Fruit fly (Drosophila melanogaster): Measurements from ENCODE around the gene CG15545.

CG15545 gene

dm6 chr3R:30876136-30876683, 4.1 kb upstream of the CG15545 start, which contains the start of gene CG15546:
Gene CG15546 (minus strand): TSS chr3R:30876186.
- TF ChIP-seq Mrtf (GFP tag; IDR thresholded peaks at IDR 0.05) (0 out of 3 replicates have a peak, but pooled peaks have one; percentile 21), Rfx (GFP tag; IDR thresholded peaks at IDR 0.05) (peak; percentile 37; the same call in 1 of the 2 replicates), CG14014 (GFP tag; IDR thresholded peaks at IDR 0.05) (0 out of 2 replicates have a peak, but pooled peaks have one; percentile 23), CG9932 (GFP tag; IDR thresholded peaks at IDR 0.05) (peak; percentile 22; the same call in 1 of the 2 replicates), CG2120 (GFP tag; optimal IDR thresholded peaks at IDR 0.05) (peak; percentile 25), al (GFP tag; IDR thresholded peaks at IDR 0.05) (peak; percentile 50; the same call in 1 of the 2 replicates), grau (tag; optimal IDR thresholded peaks at IDR 0.05) (peak; percentile 14), sd (tag; optimal IDR thresholded peaks at IDR 0.05) (peak; percentile 3), Adf1 (GFP tag; IDR thresholded peaks at IDR 0.05) (peak; percentile 6; the same call in 1 of the 2 replicates), CG32532 (GFP tag; IDR thresholded peaks at IDR 0.05) (peak; percentile 32; the same call in 1 of the 2 replicates), Dbx (GFP tag; IDR thresholded peaks at IDR 0.05) (0 out of 3 replicates have a peak, but pooled peaks have one; percentile 15), scrt (GFP tag; optimal IDR thresholded peaks at IDR 0.05) (no peak), Med (GFP tag) (peak; percentile 41), CG3847 (GFP tag; IDR thresholded peaks at IDR 0.05) (0 out of 2 replicates have a peak, but pooled peaks have one; percentile 4), Ets65A (GFP tag) (peak; percentile 43), row (GFP tag; IDR thresholded peaks at IDR 0.05) (peak; percentile 41; the same call in 2 of the 3 replicates), CG1603 (tag; optimal IDR thresholded peaks at IDR 0.05) (no peak), Drgx (GFP tag; IDR thresholded peaks at IDR 0.05) (peak; percentile 84), dysf (GFP tag; IDR thresholded peaks at IDR 0.05) (peak; percentile 48; the same call in 2 of the 3 replicates), Ptx1 (GFP tag; IDR thresholded peaks at IDR 0.05) (peak; percentile 55), CG7987 (GFP tag; optimal IDR thresholded peaks at IDR 0.05) (no peak), CG12236 (GFP tag; optimal IDR thresholded peaks at IDR 0.05) (no peak), trem (tag; optimal IDR thresholded peaks at IDR 0.05) (no peak), sens (GFP tag) (peak; percentile 0)

- TF ChIP-seq gem (tag; optimal IDR thresholded peaks at IDR 0.05): peak; percentile 30
- peak in 1 of 2 experiments; percentile 1 for TF ChIP-seq dpn (GFP tag; optimal IDR thresholded peaks at IDR 0.05)
- TF ChIP-seq sisA (GFP tag; IDR thresholded peaks at IDR 0.05): 0 out of 2 replicates have a peak, but pooled peaks have one; percentile 23
- TF ChIP-seq sens (GFP tag): peak; percentile 74
- no peak for TF ChIP-seq MESR4 (GFP tag; optimal IDR thresholded peaks at IDR 0.05)
- TF ChIP-seq CG2202 (tag; optimal IDR thresholded peaks at IDR 0.05): no peak
- TF ChIP-seq CG12769 (tag; optimal IDR thresholded peaks at IDR 0.05): peak; percentile 4
- TF ChIP-seq Meics (GFP tag; optimal IDR thresholded peaks at IDR 0.05): no peak
- TF ChIP-seq CG11504 (tag; optimal IDR thresholded peaks at IDR 0.05): peak; percentile 40
- TF ChIP-seq CG16863 (GFP tag; optimal IDR thresholded peaks at IDR 0.05): no peak
- TF ChIP-seq CG17328 (GFP tag; IDR thresholded peaks at IDR 0.05): 0 out of 2 replicates have a peak, but pooled peaks have one; percentile 14
- TF ChIP-seq CG13424 (tag; optimal IDR thresholded peaks at IDR 0.05): peak; percentile 1
- TF ChIP-seq ro (GFP tag; IDR thresholded peaks at IDR 0.05): no peak
- peak; percentile 19 for TF ChIP-seq phol (tag; optimal IDR thresholded peaks at IDR 0.05)
- TF ChIP-seq dan (GFP tag; IDR thresholded peaks at IDR 0.05): no peak
- peak; percentile 63; the same call in 2 of the 3 replicates for TF ChIP-seq ci (GFP tag; IDR thresholded peaks at IDR 0.05)
- peak; percentile 32; the same call in 2 of the 3 replicates for TF ChIP-seq row (GFP tag; IDR thresholded peaks at IDR 0.05)
- TF ChIP-seq en (GFP tag; optimal IDR thresholded peaks at IDR 0.05): no peak
- peak; percentile 38 for TF ChIP-seq CG7839 (tag; optimal IDR thresholded peaks at IDR 0.05)
- no peak for TF ChIP-seq CG15479 (GFP tag; optimal IDR thresholded peaks at IDR 0.05)
- peak in 1 of 2 experiments; percentile 37 for TF ChIP-seq bsh (GFP tag; optimal IDR thresholded peaks at IDR 0.05)
- peak; percentile 11 for TF ChIP-seq Xbp1 (GFP tag; optimal IDR thresholded peaks at IDR 0.05)
- peak; percentile 87 for TF ChIP-seq Adf1 (GFP tag; IDR thresholded peaks at IDR 0.05)
- peak; percentile 16 for TF ChIP-seq CG2678 (tag; optimal IDR thresholded peaks at IDR 0.05)
- TF ChIP-seq Ets65A (GFP tag): peak; percentile 62
- TF ChIP-seq lab (GFP tag; optimal IDR thresholded peaks at IDR 0.05): peak; percentile 7
- peak in 1 of 2 experiments; percentile 59 for TF ChIP-seq Hr78 (GFP tag; optimal IDR thresholded peaks at IDR 0.05)
- peak; percentile 11; the same call in 1 of the 2 replicates for TF ChIP-seq ssp (GFP tag; IDR thresholded peaks at IDR 0.05)
- TF ChIP-seq trh (GFP tag; optimal IDR thresholded peaks at IDR 0.05): no peak
Measured at dm6 chr3R:30874679-30875078, 2.5 kb upstream of the CG15545 start.
